Worm (Caenorhabditis elegans) whole organism, young adult: Measurements from ENCODE around the gene R166.3.

Experiments
- B0019.2 ChIP-seq: fragments of 200-800 bp; sonication (Bioruptor generic); conservative IDR thresholded peaks from 2 replicates; pipeline ENCODE4 v1.3.6; 2022; ENCODE audit warnings: missing genetic modification reagents, missing genetic modification characterization, missing compliant biosample characterization
- B0336.3 ChIP-seq: fragments of 200-800 bp; sonication (Bioruptor generic); IDR thresholded peaks from 2 replicates; pipeline ENCODE4 v1.3.6; 2022; ENCODE audit warnings: missing genetic modification characterization, missing compliant biosample characterization
- C06A6.2 ChIP-seq: fragments of 200-800 bp; sonication (Bioruptor generic); conservative IDR thresholded peaks from 2 replicates; pipeline ENCODE4 v1.3.6; 2022; ENCODE audit warnings: missing genetic modification characterization, missing compliant biosample characterization
- C17E4.6 ChIP-seq: fragments of 200-800 bp; sonication (Bioruptor generic); IDR thresholded peaks from 2 replicates; pipeline ENCODE4 v1.3.6; 2022; ENCODE audit warnings: missing genetic modification reagents, missing genetic modification characterization, missing compliant biosample characterization
- F10E7.11 ChIP-seq: sonication (generic microtip); optimal IDR thresholded peaks from 2 replicates; lab custom pipeline; 2017; ENCODE audit warnings: mild to moderate bottlenecking, missing genetic modification characterization, moderate library complexity, missing compliant biosample characterization
- F37B4.10 ChIP-seq: fragments of 200-800 bp; sonication (Bioruptor generic); IDR thresholded peaks from 2 replicates; pipeline ENCODE4 v1.3.6; 2022; ENCODE audit warnings: missing genetic modification characterization, missing compliant biosample characterization
- F39B2.1 ChIP-seq: fragments of 200-800 bp; sonication (Bioruptor generic); IDR thresholded peaks from 2 replicates; pipeline ENCODE4 v1.3.6; 2022; ENCODE audit warnings: missing genetic modification reagents, missing genetic modification characterization, missing compliant biosample characterization
- K12H6.12 ChIP-seq: fragments of 200-800 bp; sonication (Bioruptor generic); optimal IDR thresholded peaks from 2 replicates; lab custom pipeline; 2018; ENCODE audit warnings: mild to moderate bottlenecking, missing genetic modification characterization, missing compliant biosample characterization
- T07F8.4 ChIP-seq: sonication (generic microtip); optimal IDR thresholded peaks from 2 replicates; lab custom pipeline; 2016; ENCODE audit warnings: mild to moderate bottlenecking, missing genetic modification characterization, moderate library complexity, missing compliant biosample characterization
- Y53G8AR.9 ChIP-seq: fragments of 200-800 bp; sonication (Bioruptor generic); conservative IDR thresholded peaks from 2 replicates; pipeline ENCODE4 v1.3.6; 2022; ENCODE audit warnings: missing genetic modification reagents, missing genetic modification characterization, missing compliant biosample characterization
- Y56A3A.18 ChIP-seq: fragments of 200-800 bp; sonication (Bioruptor generic); IDR thresholded peaks from 2 replicates; pipeline ENCODE4 v1.3.6; 2022; ENCODE audit warnings: missing genetic modification reagents, missing genetic modification characterization, missing compliant biosample characterization
- ama-1 ChIP-seq, 3 experiments: fragments of 150-350 bp in 1 of 3; sonication (generic microtip) in 2 of 3; optimal IDR thresholded peaks; 2 replicates each; lab custom pipeline; 2014 to 2018; ENCODE audit warnings: missing biosample characterization in 2 of 3, missing genetic modification characterization in 2 of 3, missing genetic modification reagents in 2 of 3
- atf-7 ChIP-seq: sonication (generic microtip); optimal IDR thresholded peaks from 2 replicates; lab custom pipeline; 2017; ENCODE audit warnings: mild to moderate bottlenecking, missing genetic modification characterization, missing compliant biosample characterization
- attf-3 ChIP-seq: fragments of 200-800 bp; sonication (Bioruptor generic); conservative IDR thresholded peaks from 2 replicates; pipeline ENCODE4 v1.3.6; 2022; ENCODE audit warnings: missing genetic modification reagents, missing genetic modification characterization, missing compliant biosample characterization
- attf-5 ChIP-seq: fragments of 200-800 bp; sonication (Bioruptor generic); optimal IDR thresholded peaks from 2 replicates; lab custom pipeline; 2018; ENCODE audit warnings: mild to moderate bottlenecking, missing genetic modification characterization, missing compliant biosample characterization
- attf-6 ChIP-seq: fragments of 200-800 bp; sonication (Bioruptor generic); IDR thresholded peaks from 2 replicates; pipeline ENCODE4 v1.3.6; 2022; ENCODE audit warnings: missing genetic modification reagents, missing genetic modification characterization, missing compliant biosample characterization
- cebp-1 ChIP-seq, 2 experiments: fragments of 200-800 bp in 1 of 2; sonication (Bioruptor generic) in 1 of 2; sonication (generic microtip) in 1 of 2; IDR thresholded peaks in 1 of 2; optimal IDR thresholded peaks in 1 of 2; 2 replicates each; pipeline versions ENCODE4 v1.3.6 to Lab custom; 2017 to 2022; ENCODE audit warnings: missing compliant biosample characterization in 2 of 2, missing genetic modification characterization in 2 of 2, mild to moderate bottlenecking in 1 of 2, missing genetic modification reagents in 1 of 2, moderate library complexity in 1 of 2
- ceh-40 ChIP-seq: fragments of 200-800 bp; sonication (Bioruptor generic); IDR thresholded peaks from 2 replicates; pipeline ENCODE4 v1.3.6; 2022; ENCODE audit warnings: missing genetic modification characterization, missing compliant biosample characterization
- ceh-58 ChIP-seq: fragments of 200-800 bp; sonication (Bioruptor generic); IDR thresholded peaks from 2 replicates; pipeline ENCODE4 v1.3.6; 2022; ENCODE audit warnings: missing genetic modification characterization, missing compliant biosample characterization
- chd-7 ChIP-seq: sonication (generic microtip); optimal IDR thresholded peaks from 2 replicates; lab custom pipeline; 2016; ENCODE audit warnings: mild to moderate bottlenecking, missing genetic modification characterization, moderate library complexity, missing compliant biosample characterization
- dpff-1 ChIP-seq: sonication (generic microtip); optimal IDR thresholded peaks from 2 replicates; lab custom pipeline; 2017; ENCODE audit warnings: mild to moderate bottlenecking, missing genetic modification characterization, missing compliant biosample characterization
- him-1 ChIP-seq: sonication (generic microtip); optimal IDR thresholded peaks from 2 replicates; lab custom pipeline; 2016; ENCODE audit warnings: missing genotype, missing genetic modification reagents, missing genetic modification characterization, missing compliant biosample characterization
- hlh-12 ChIP-seq: sonication (generic microtip); optimal IDR thresholded peaks from 2 replicates; lab custom pipeline; 2016; ENCODE audit warnings: missing genetic modification characterization, missing compliant biosample characterization
- let-607 ChIP-seq, 2 experiments: fragments of 200-800 bp in 1 of 2; sonication (Bioruptor generic) in 1 of 2; sonication (generic microtip) in 1 of 2; optimal IDR thresholded peaks; 2 replicates each; lab custom pipeline; 2016 to 2018; ENCODE audit warnings: mild to moderate bottlenecking in 2 of 2, missing compliant biosample characterization in 2 of 2, missing genetic modification characterization in 2 of 2, moderate library complexity in 2 of 2, missing genotype in 1 of 2
- lin-26 ChIP-seq: fragments of 200-800 bp; sonication (Bioruptor generic); IDR thresholded peaks from 2 replicates; pipeline ENCODE4 v1.3.6; 2022; ENCODE audit warnings: missing genetic modification reagents, missing genetic modification characterization, missing compliant biosample characterization
- lin-40 ChIP-seq: sonication (generic microtip); optimal IDR thresholded peaks from 2 replicates; lab custom pipeline; 2016; ENCODE audit warnings: missing genetic modification characterization, mild to moderate bottlenecking, missing compliant biosample characterization, missing genotype, missing genetic modification reagents
- madf-3 ChIP-seq: fragments of 200-800 bp; sonication (Bioruptor generic); IDR thresholded peaks from 2 replicates; pipeline ENCODE4 v1.3.6; 2022; ENCODE audit warnings: missing genetic modification reagents, missing genetic modification characterization, missing compliant biosample characterization
- mcd-1 ChIP-seq: fragments of 200-800 bp; sonication (Bioruptor generic); IDR thresholded peaks from 2 replicates; pipeline ENCODE4 v1.3.6; 2022; ENCODE audit warnings: missing genetic modification reagents, missing genetic modification characterization, missing compliant biosample characterization
- nfya-2 ChIP-seq: fragments of 200-800 bp; sonication (Bioruptor generic); IDR thresholded peaks from 2 replicates; pipeline ENCODE4 v1.3.6; 2022; ENCODE audit warnings: missing genetic modification reagents, missing genetic modification characterization, missing compliant biosample characterization
- nfyb-1 ChIP-seq: fragments of 200-800 bp; sonication (Bioruptor generic); IDR thresholded peaks from 2 replicates; pipeline ENCODE4 v1.3.6; 2022; ENCODE audit warnings: missing genetic modification reagents, missing genetic modification characterization, missing compliant biosample characterization
- nhr-27 ChIP-seq: fragments of 200-800 bp; sonication (Bioruptor generic); optimal IDR thresholded peaks from 2 replicates; lab custom pipeline; 2018; ENCODE audit warnings: mild to moderate bottlenecking, missing genetic modification characterization, moderate library complexity, missing compliant biosample characterization
- repo-1 ChIP-seq: sonication (generic microtip); optimal IDR thresholded peaks from 2 replicates; lab custom pipeline; 2017; ENCODE audit warnings: mild to moderate bottlenecking, missing genetic modification characterization, missing compliant biosample characterization
- sdz-38 ChIP-seq: sonication (generic microtip); optimal IDR thresholded peaks from 2 replicates; lab custom pipeline; 2016; ENCODE audit warnings: missing genotype, missing genetic modification characterization, missing compliant biosample characterization
- snpc-3.4 ChIP-seq: sonication (generic microtip); optimal IDR thresholded peaks from 2 replicates; lab custom pipeline; 2017; ENCODE audit warnings: missing genetic modification characterization, mild to moderate bottlenecking, missing compliant biosample characterization, antibody characterized with exemption, moderate library complexity, missing genotype, missing genetic modification reagents
- tbp1 ChIP-seq: fragments of 200-800 bp; sonication (Bioruptor generic); optimal IDR thresholded peaks from 2 replicates; lab custom pipeline; 2018; ENCODE audit warnings: mild to moderate bottlenecking, missing genetic modification characterization, missing compliant biosample characterization
- tbx-9 ChIP-seq: sonication (generic microtip); optimal IDR thresholded peaks from 2 replicates; lab custom pipeline; 2016; ENCODE audit warnings: borderline replicate concordance, missing genetic modification characterization, inconsistent platforms, missing compliant biosample characterization
- zfh-2 ChIP-seq: fragments of 200-800 bp; sonication (Bioruptor generic); conservative IDR thresholded peaks from 2 replicates; pipeline ENCODE4 v1.3.6; 2022; ENCODE audit warnings: missing genetic modification reagents, missing genetic modification characterization, missing compliant biosample characterization
- zim-3 ChIP-seq: sonication (generic microtip); optimal IDR thresholded peaks from 2 replicates; lab custom pipeline; 2017; ENCODE audit warnings: mild to moderate bottlenecking, missing genetic modification characterization, moderate library complexity, missing compliant biosample characterization
- ztf-26 ChIP-seq: sonication (generic microtip); optimal IDR thresholded peaks from 2 replicates; lab custom pipeline; 2017; ENCODE audit warnings: missing genetic modification characterization, missing compliant biosample characterization
- ztf-3 ChIP-seq: fragments of 200-800 bp; sonication (Bioruptor generic); optimal IDR thresholded peaks from 2 replicates; lab custom pipeline; 2018; ENCODE audit warnings: mild to moderate bottlenecking, missing genetic modification characterization, missing compliant biosample characterization

R166.3 gene

ce11 chrII:10555484-10556075 is 16.4 kb upstream of the R166.3 start (continued):
- TF ChIP-seq Y53G8AR.9 (peak; percentile 48; the same call in 1 of the 2 replicates), mcd-1 (GFP tag; lab: Robert Waterston, UW) (peak; percentile 53), F10E7.11 (tag; lab: Kevin White, UChicago) (no peak), dpff-1 (tag; lab: Kevin White, UChicago) (no peak), F39B2.1 (GFP tag; lab: Robert Waterston, UW) (no peak), attf-5 (GFP tag; lab: Kevin White, UChicago) (peak; percentile 36), B0019.2 (GFP tag; lab: Robert Waterston, UW) (no peak), ceh-40 (GFP tag; lab: Robert Waterston, UW) (no peak), ama-1 (optimal IDR thresholded peaks at IDR 0.05; lab: Kevin White, UChicago) (peak; percentile 79), ama-1 (GFP tag; optimal IDR thresholded peaks at IDR 0.05; lab: Kevin White, UChicago) (no peak), sdz-38 (tag; lab: Kevin White, UChicago) (no peak), T07F8.4 (no peak), tbx-9 (tag; lab: Kevin White, UChicago) (no peak), nhr-27 (tag; lab: Kevin White, UChicago) (no peak), attf-3 (GFP tag; lab: Robert Waterston, UW) (no peak), ztf-26 (peak; percentile 84), snpc-3.4 (tag; lab: Kevin White, UChicago) (no peak), chd-7 (tag; lab: Kevin White, UChicago) (peak; percentile 80), K12H6.12 (tag; lab: Kevin White, UChicago) (peak; percentile 16), lin-40 (tag; lab: Kevin White, UChicago) (peak; percentile 15)

- TF ChIP-seq ztf-26 (no peak), zfh-2 (GFP tag; lab: Robert Waterston, UW) (no peak), cebp-1 (GFP tag; IDR thresholded peaks at IDR 0.05; lab: Robert Waterston, UW) (no peak), cebp-1 (tag; optimal IDR thresholded peaks at IDR 0.05; lab: Kevin White, UChicago) (peak; percentile 63), C17E4.6 (GFP tag; lab: Robert Waterston, UW) (no peak), ztf-3 (GFP tag; lab: Kevin White, UChicago) (no peak)
These were observed 15.8 kb upstream of the R166.3 start, which contains the start of gene mnk-1 for ce11 chrII:10554972-10555371. mnk-1 (minus strand) TSS chrII:10555044.

- TF ChIP-seq nfyb-1 (GFP tag; lab: Robert Waterston, UW) (0 out of 2 replicates have a peak, but pooled peaks have one; percentile 15), chd-7 (tag; lab: Kevin White, UChicago) (peak; percentile 34), C06A6.2 (GFP tag; lab: Robert Waterston, UW) (peak; percentile 37; the same call in 1 of the 2 replicates), F37B4.10 (GFP tag; lab: Robert Waterston, UW) (no peak), zim-3 (tag; lab: Kevin White, UChicago) (no peak), madf-3 (GFP tag; lab: Robert Waterston, UW) (peak; percentile 68; the same call in 1 of the 2 replicates), atf-7 (tag; lab: Kevin White, UChicago) (peak; percentile 57), nfya-2 (GFP tag; lab: Robert Waterston, UW) (0 out of 2 replicates have a peak, but pooled peaks have one; percentile 52), T07F8.4 (no peak), him-1 (no peak)
These were observed 14.9 kb upstream of the R166.3 start for ce11 chrII:10554046-10554399.

- no peak for TF ChIP-seq hlh-12 (tag; lab: Kevin White, UChicago)
- TF ChIP-seq let-607 (tag; optimal IDR thresholded peaks at IDR 0.05; lab: Kevin White, UChicago) = peak in 1 of 2 experiments; percentile 31
- no peak for TF ChIP-seq lin-26 (GFP tag; lab: Robert Waterston, UW)
- TF ChIP-seq ceh-58 (GFP tag; lab: Robert Waterston, UW) = no peak
- peak; percentile 5 for TF ChIP-seq chd-7 (tag; lab: Kevin White, UChicago)
- peak; percentile 49 for TF ChIP-seq repo-1 (tag; lab: Kevin White, UChicago)
- peak; percentile 22; the same call in 1 of the 2 replicates for TF ChIP-seq B0336.3
- 0 out of 2 replicates have a peak, but pooled peaks have one; percentile 9 for TF ChIP-seq zfh-2 (GFP tag; lab: Robert Waterston, UW)
- no peak for TF ChIP-seq tbp1 (GFP tag; lab: Kevin White, UChicago)
- TF ChIP-seq F39B2.1 (GFP tag; lab: Robert Waterston, UW) = 0 out of 2 replicates have a peak, but pooled peaks have one; percentile 40
- no peak for TF ChIP-seq attf-6 (GFP tag; lab: Robert Waterston, UW)
- peak; percentile 53; the same call in 1 of the 2 replicates for TF ChIP-seq nfyb-1 (GFP tag; lab: Robert Waterston, UW)
- no peak for TF ChIP-seq nhr-27 (tag; lab: Kevin White, UChicago)
- no peak for TF ChIP-seq K12H6.12 (tag; lab: Kevin White, UChicago)
- peak; percentile 7; the same call in 1 of the 2 replicates for TF ChIP-seq Y56A3A.18 (GFP tag; lab: Robert Waterston, UW)
These were observed 14.4 kb upstream of the R166.3 start for ce11 chrII:10553377-10554045.
